Worm (Caenorhabditis elegans) whole organism, L4 larva: Measurements from ENCODE around the gene dnj-20.
A peak's percentile ranks its signal among the peaks of the same experiment; 100 is the strongest.

Experiments
- T20F7.1 ChIP-seq: fragments of 200-800 bp; sonication (Bioruptor generic); optimal IDR thresholded peaks from 2 replicates; lab custom pipeline; 2018; ENCODE audit warnings: mild to moderate bottlenecking, missing genetic modification characterization, missing compliant biosample characterization
- T26A8.4 ChIP-seq: fragments of 200-800 bp; sonication (Bioruptor generic); IDR thresholded peaks from 2 replicates; pipeline ENCODE4 v1.3.6; 2022; ENCODE audit warnings: missing genetic modification characterization, missing compliant biosample characterization
- Y5F2A.4 ChIP-seq: fragments of 200-800 bp; sonication (Bioruptor generic); optimal IDR thresholded peaks from 2 replicates; lab custom pipeline; 2018; ENCODE audit warnings: mild to moderate bottlenecking, missing genetic modification characterization, missing compliant biosample characterization
- aha-1 ChIP-seq: fragments of 150-350 bp; peaks from one replicate; lab custom pipeline; 2014; ENCODE audit warnings: missing biosample characterization, missing genetic modification characterization
- ama-1 ChIP-seq: fragments of 150-350 bp; optimal IDR thresholded peaks from 2 replicates; lab custom pipeline; 2014; ENCODE audit warnings: inconsistent platforms, mixed read lengths
- arid-1 ChIP-seq: fragments of 200-800 bp; sonication (Bioruptor generic); conservative IDR thresholded peaks from 2 replicates; pipeline ENCODE4 v1.3.6; 2022; ENCODE audit warnings: missing genetic modification reagents, missing genetic modification characterization, missing compliant biosample characterization
- ceh-28 ChIP-seq: fragments of 150-350 bp; optimal IDR thresholded peaks from 2 replicates; lab custom pipeline; 2014; ENCODE audit warnings: missing biosample characterization, missing genetic modification reagents, missing genetic modification characterization
- ceh-32 ChIP-seq: sonication (generic microtip); optimal IDR thresholded peaks from 2 replicates; lab custom pipeline; 2016; ENCODE audit warnings: mild to moderate bottlenecking, missing genetic modification characterization, missing compliant biosample characterization; ENCODE audit not compliant: poor library complexity
- ces-1 ChIP-seq: fragments of 150-350 bp; sonication (generic microtip); optimal IDR thresholded peaks from 4 replicates; lab custom pipeline; 2014; ENCODE audit warnings: missing biosample characterization, missing genetic modification reagents, missing genetic modification characterization
- daf-19 ChIP-seq: fragments of 200-800 bp; sonication (Bioruptor generic); conservative IDR thresholded peaks from 2 replicates; pipeline ENCODE4 v1.3.6; 2022; ENCODE audit warnings: missing genetic modification characterization, missing compliant biosample characterization
- daf-8 ChIP-seq: fragments of 200-800 bp; sonication (Bioruptor generic); IDR thresholded peaks from 2 replicates; pipeline ENCODE4 v1.3.6; 2022; ENCODE audit warnings: missing genetic modification characterization, missing compliant biosample characterization
- dve-1 ChIP-seq: sonication (generic microtip); optimal IDR thresholded peaks from 2 replicates; lab custom pipeline; 2017; ENCODE audit warnings: antibody characterized with exemption, mild to moderate bottlenecking, missing genetic modification characterization, missing compliant biosample characterization; ENCODE audit not compliant: insufficient read depth
- egl-27 ChIP-seq: sonication (generic microtip); optimal IDR thresholded peaks from 3 replicates; lab custom pipeline; 2017; ENCODE audit warnings: missing biosample characterization, missing genetic modification reagents, missing genetic modification characterization
- egl-43 ChIP-seq: fragments of 200-800 bp; sonication (Bioruptor generic); IDR thresholded peaks from 2 replicates; pipeline ENCODE4 v1.3.6; 2022; ENCODE audit warnings: missing genetic modification reagents, missing genetic modification characterization, missing compliant biosample characterization
- fkh-10 ChIP-seq: fragments of 150-350 bp; optimal IDR thresholded peaks from 2 replicates; lab custom pipeline; 2014; ENCODE audit warnings: missing biosample characterization, missing genetic modification reagents, missing genetic modification characterization
- hif-1 ChIP-seq, 2 experiments: sonication (generic microtip); optimal IDR thresholded peaks; 2 replicates each; lab custom pipeline; 2016 to 2017; ENCODE audit warnings: missing compliant biosample characterization in 2 of 2, missing genetic modification characterization in 2 of 2, missing genetic modification reagents in 2 of 2, missing genotype in 2 of 2, mild to moderate bottlenecking in 1 of 2
- hlh-11 ChIP-seq: fragments of 200-800 bp; sonication (Bioruptor generic); optimal IDR thresholded peaks from 2 replicates; lab custom pipeline; 2018; ENCODE audit warnings: mild to moderate bottlenecking, missing genetic modification characterization, missing compliant biosample characterization
- hlh-30 ChIP-seq: sonication (generic microtip); optimal IDR thresholded peaks from 2 replicates; lab custom pipeline; 2017; ENCODE audit warnings: antibody characterized with exemption, mild to moderate bottlenecking, missing genetic modification characterization, missing compliant biosample characterization; ENCODE audit not compliant: insufficient read depth
- jun-1 ChIP-seq: fragments of 150-350 bp; optimal IDR thresholded peaks from 2 replicates; lab custom pipeline; 2014; ENCODE audit warnings: missing biosample characterization, missing genetic modification reagents, missing genetic modification characterization
- lin-1 ChIP-seq: fragments of 200-800 bp; sonication (Bioruptor generic); IDR thresholded peaks from 2 replicates; pipeline ENCODE4 v1.3.6; 2022; ENCODE audit warnings: missing genetic modification reagents, missing genetic modification characterization, missing compliant biosample characterization
- lin-15B ChIP-seq: fragments of 150-350 bp; sonication (generic microtip); optimal IDR thresholded peaks from 3 replicates; lab custom pipeline; 2014; ENCODE audit warnings: missing biosample characterization, missing genetic modification characterization
- lin-29 ChIP-seq: fragments of 200-800 bp; sonication (Bioruptor generic); IDR thresholded peaks from 2 replicates; pipeline ENCODE4 v1.3.6; 2022; ENCODE audit warnings: missing genetic modification reagents, missing genetic modification characterization, missing compliant biosample characterization
- lin-38 ChIP-seq: fragments of 200-800 bp; sonication (Bioruptor generic); IDR thresholded peaks from 2 replicates; pipeline ENCODE4 v1.3.6; 2022; ENCODE audit warnings: missing genetic modification reagents, missing genetic modification characterization, missing compliant biosample characterization
- lir-3 ChIP-seq: sonication (generic microtip); optimal IDR thresholded peaks from 2 replicates; lab custom pipeline; 2016; ENCODE audit warnings: mild to moderate bottlenecking, missing genetic modification characterization, missing compliant biosample characterization
- lsy-2 ChIP-seq, 2 experiments: fragments of 150-350 bp in 1 of 2; sonication (generic microtip) in 1 of 2; optimal IDR thresholded peaks; 2 replicates each; lab custom pipeline; 2014 to 2017; ENCODE audit warnings: missing biosample characterization in 2 of 2, missing genetic modification characterization in 2 of 2
- mdl-1 ChIP-seq, 2 experiments: fragments of 150-350 bp in 1 of 2; sonication (generic microtip) in 1 of 2; optimal IDR thresholded peaks; 2 replicates each; lab custom pipeline; 2014 to 2017; ENCODE audit warnings: missing biosample characterization in 2 of 2, missing genetic modification characterization in 2 of 2
- mdt-29 ChIP-seq: fragments of 200-800 bp; sonication (Bioruptor generic); IDR thresholded peaks from 2 replicates; pipeline ENCODE4 v1.3.6; 2022; ENCODE audit warnings: missing genetic modification reagents, missing genetic modification characterization, missing compliant biosample characterization
- mes-2 ChIP-seq: sonication (generic microtip); optimal IDR thresholded peaks from 2 replicates; lab custom pipeline; 2016; ENCODE audit warnings: missing genotype, mild to moderate bottlenecking, missing genetic modification characterization, missing compliant biosample characterization; ENCODE audit not compliant: poor library complexity, severe bottlenecking
- mxl-3 ChIP-seq: fragments of 200-800 bp; sonication (Bioruptor generic); optimal IDR thresholded peaks from 2 replicates; lab custom pipeline; 2018; ENCODE audit warnings: mild to moderate bottlenecking, missing genetic modification characterization, missing compliant biosample characterization
- nhr-11 ChIP-seq: fragments of 150-350 bp; optimal IDR thresholded peaks from 2 replicates; lab custom pipeline; 2014; ENCODE audit warnings: missing biosample characterization, missing genetic modification characterization
- nhr-111 ChIP-seq: fragments of 200-800 bp; sonication (Bioruptor generic); optimal IDR thresholded peaks from 2 replicates; lab custom pipeline; 2018; ENCODE audit warnings: mild to moderate bottlenecking, missing genetic modification characterization, missing compliant biosample characterization
- nhr-28 ChIP-seq: fragments of 150-350 bp; optimal IDR thresholded peaks from 2 replicates; lab custom pipeline; 2014; ENCODE audit warnings: missing biosample characterization, missing genetic modification characterization
- nhr-48 ChIP-seq: sonication (generic microtip); optimal IDR thresholded peaks from 2 replicates; lab custom pipeline; 2016; ENCODE audit warnings: mild to moderate bottlenecking, missing genetic modification characterization, missing compliant biosample characterization
- php-3 ChIP-seq: fragments of 200-800 bp; sonication (Bioruptor generic); IDR thresholded peaks from 2 replicates; pipeline ENCODE4 v1.3.6; 2022; ENCODE audit warnings: missing genetic modification reagents, missing genetic modification characterization, missing compliant biosample characterization
- pqm-1 ChIP-seq: sonication (generic microtip); optimal IDR thresholded peaks from 2 replicates; lab custom pipeline; 2017; ENCODE audit warnings: missing biosample characterization, missing genetic modification characterization
- rbr-2 ChIP-seq: sonication (generic microtip); optimal IDR thresholded peaks from 2 replicates; lab custom pipeline; 2016; ENCODE audit warnings: missing genotype, missing genetic modification characterization, missing compliant biosample characterization
- set-16 ChIP-seq: fragments of 200-800 bp; sonication (Bioruptor generic); IDR thresholded peaks from 2 replicates; pipeline ENCODE4 v1.3.6; 2022; ENCODE audit warnings: missing genetic modification reagents, missing genetic modification characterization, missing compliant biosample characterization
- skn-1 ChIP-seq: fragments of 150-350 bp; optimal IDR thresholded peaks from 2 replicates; lab custom pipeline; 2014; ENCODE audit warnings: missing biosample characterization, missing genetic modification characterization
- spr-1 ChIP-seq: sonication (generic microtip); optimal IDR thresholded peaks from 2 replicates; lab custom pipeline; 2016; ENCODE audit warnings: mild to moderate bottlenecking, missing genetic modification characterization, missing compliant biosample characterization
- unc-130 ChIP-seq: sonication (generic microtip); optimal IDR thresholded peaks from 2 replicates; lab custom pipeline; 2016; ENCODE audit warnings: missing genetic modification reagents, missing genetic modification characterization, missing compliant biosample characterization
- unc-62 ChIP-seq, 3 experiments: fragments of 150-350 bp in 1 of 3; sonication (generic microtip); optimal IDR thresholded peaks in 2 of 3; peaks in 1 of 3; 1 replicate in 1 of 3; 2 replicates in 2 of 3; lab custom pipeline; 2014 to 2017; ENCODE audit warnings: missing biosample characterization in 3 of 3, missing genetic modification characterization in 3 of 3, missing genetic modification reagents in 3 of 3, missing genotype in 1 of 3
- vab-7 ChIP-seq: fragments of 200-800 bp; sonication (Bioruptor generic); IDR thresholded peaks from 2 replicates; pipeline ENCODE4 v1.3.6; 2022; ENCODE audit warnings: missing genetic modification reagents, missing genetic modification characterization, missing compliant biosample characterization
- zfp-2 ChIP-seq: sonication (generic microtip); optimal IDR thresholded peaks from 2 replicates; lab custom pipeline; 2016; ENCODE audit warnings: mild to moderate bottlenecking, missing genetic modification characterization, missing compliant biosample characterization
- zip-11 ChIP-seq: fragments of 200-800 bp; sonication (Bioruptor generic); IDR thresholded peaks from 2 replicates; pipeline ENCODE4 v1.3.6; 2022; ENCODE audit warnings: missing genetic modification characterization, missing compliant biosample characterization
- zip-2 ChIP-seq: fragments of 150-350 bp; optimal IDR thresholded peaks from 2 replicates; lab custom pipeline; 2014; ENCODE audit warnings: missing biosample characterization, missing genetic modification characterization

The dnj-20 gene

ce11 chrII:9620616-9621015 lies 3.4 kb downstream of the dnj-20 start (continued):
- TF ChIP-seq T26A8.4 (GFP tag; lab: Robert Waterston, UW): no peak
- no peak for TF ChIP-seq mdt-29 (GFP tag; lab: Robert Waterston, UW)
- no peak for TF ChIP-seq lir-3 (tag; lab: Kevin White, UChicago)
- TF ChIP-seq lin-1 (GFP tag; lab: Robert Waterston, UW): 0 out of 2 replicates have a peak, but pooled peaks have one; percentile 10

ce11 chrII:9619995-9620535 lies 3.9 kb downstream of the dnj-20 start:
- no peak for TF ChIP-seq zip-11 (GFP tag; lab: Robert Waterston, UW)
- TF ChIP-seq ces-1: no peak
- peak; percentile 6 for TF ChIP-seq ama-1 (lab: Kevin White, UChicago)
- TF ChIP-seq pqm-1 (tag; lab: Kevin White, UChicago): peak; percentile 41
- no peak for TF ChIP-seq skn-1 (tag; lab: Kevin White, UChicago)
- TF ChIP-seq zip-2 (tag; lab: Kevin White, UChicago): peak; percentile 14
- no peak for TF ChIP-seq daf-8 (GFP tag; lab: Robert Waterston, UW)
- TF ChIP-seq lin-38 (GFP tag; lab: Robert Waterston, UW): peak; percentile 7; the same call in 1 of the 2 replicates
- peak in 1 of 2 experiments; percentile 9 for TF ChIP-seq lsy-2 (tag; optimal IDR thresholded peaks at IDR 0.05; lab: Kevin White, UChicago)
- peak in 1 of 2 experiments; percentile 91 for TF ChIP-seq unc-62 (GFP tag; optimal IDR thresholded peaks at IDR 0.05 in 1 of 2; lab: Kevin White, UChicago)
- no peak for TF ChIP-seq unc-62 (tag; optimal IDR thresholded peaks at IDR 0.05; lab: Kevin White, UChicago)
- peak; percentile 34 for TF ChIP-seq hlh-30 (tag; lab: Kevin White, UChicago)
- peak; percentile 35 for TF ChIP-seq nhr-48 (tag; lab: Kevin White, UChicago)
- TF ChIP-seq mdl-1 (tag; optimal IDR thresholded peaks at IDR 0.05; lab: Kevin White, UChicago): peak in 1 of 2 experiments; percentile 60
- TF ChIP-seq spr-1 (tag; lab: Kevin White, UChicago): no peak
- TF ChIP-seq nhr-28 (tag; lab: Kevin White, UChicago): peak; percentile 66
- TF ChIP-seq hif-1 (tag; optimal IDR thresholded peaks at IDR 0.05; lab: Kevin White, UChicago): peak in 1 of 2 experiments; percentile 0
- TF ChIP-seq mes-2 (tag; lab: Kevin White, UChicago): peak; percentile 17
- peak; percentile 3 for TF ChIP-seq dve-1 (tag; lab: Kevin White, UChicago)
- peak; percentile 24 for TF ChIP-seq nhr-11 (tag; lab: Kevin White, UChicago)
- peak; percentile 48 for TF ChIP-seq mxl-3 (GFP tag; lab: Kevin White, UChicago)
- peak; percentile 75 for TF ChIP-seq hlh-11 (tag; lab: Kevin White, UChicago)

- TF ChIP-seq pqm-1 (tag; lab: Kevin White, UChicago) (peak; percentile 41), lin-29 (GFP tag; lab: Robert Waterston, UW) (no peak), ceh-32 (no peak), lin-15B (no peak), ces-1 (no peak), daf-19 (no peak), php-3 (GFP tag; lab: Robert Waterston, UW) (0 out of 2 replicates have a peak, but pooled peaks have one; percentile 36), zfp-2 (tag; lab: Kevin White, UChicago) (no peak), Y5F2A.4 (GFP tag; lab: Kevin White, UChicago) (no peak), arid-1 (GFP tag; lab: Robert Waterston, UW) (no peak), T20F7.1 (GFP tag; lab: Kevin White, UChicago) (peak; percentile 43), aha-1 (peak; percentile 76), vab-7 (GFP tag; lab: Robert Waterston, UW) (no peak), fkh-10 (GFP tag; lab: Kevin White, UChicago) (no peak), unc-130 (GFP tag; lab: Kevin White, UChicago) (no peak), set-16 (GFP tag; lab: Robert Waterston, UW) (peak; percentile 34; the same call in 1 of the 2 replicates), egl-43 (GFP tag; lab: Robert Waterston, UW) (0 out of 2 replicates have a peak, but pooled peaks have one; percentile 7), hlh-30 (tag; lab: Kevin White, UChicago) (peak; percentile 79), egl-27 (no peak), rbr-2 (no peak), ceh-28 (peak; percentile 22), ama-1 (lab: Kevin White, UChicago) (peak; percentile 2), jun-1 (tag; lab: Kevin White, UChicago) (no peak), nhr-111 (GFP tag; lab: Kevin White, UChicago) (no peak), zip-11 (GFP tag; lab: Robert Waterston, UW) (no peak)
Observed at ce11 chrII:9619402-9619862, 4.5 kb downstream of the dnj-20 start.
